Worm (Caenorhabditis elegans) whole organism, early embryonic: ENCODE results near the gene inx-6.

ENCODE experiments used
- B0310.2 ChIP-seq: sonication (generic microtip); optimal IDR thresholded peaks from 2 replicates; lab custom pipeline; 2016; ENCODE audit warnings: mild to moderate bottlenecking, missing genetic modification characterization, missing compliant biosample characterization
- F13C5.2 ChIP-seq: sonication (generic microtip); optimal IDR thresholded peaks from 2 replicates; lab custom pipeline; 2017; ENCODE audit warnings: mild to moderate bottlenecking, missing genetic modification characterization, inconsistent platforms, missing compliant biosample characterization
- aly-1 ChIP-seq: sonication (generic microtip); optimal IDR thresholded peaks from 2 replicates; lab custom pipeline; 2016; ENCODE audit warnings: missing genetic modification characterization, missing compliant biosample characterization
- ama-1 ChIP-seq: fragments of 150-350 bp; optimal IDR thresholded peaks from 2 replicates; lab custom pipeline; 2014
- ets-7 ChIP-seq: sonication (generic microtip); optimal IDR thresholded peaks from 2 replicates; lab custom pipeline; 2016; ENCODE audit warnings: missing genotype, missing genetic modification characterization, missing compliant biosample characterization
- flt-1 ChIP-seq: fragments of 200-800 bp; sonication (Bioruptor generic); IDR thresholded peaks from 2 replicates; pipeline ENCODE4 v1.3.6; 2022; ENCODE audit warnings: missing genetic modification characterization, missing compliant biosample characterization
- hmbx-1 ChIP-seq: sonication (generic microtip); optimal IDR thresholded peaks from 2 replicates; lab custom pipeline; 2016; ENCODE audit warnings: mild to moderate bottlenecking, missing genetic modification characterization, missing compliant biosample characterization
- hmg-4 ChIP-seq: fragments of 200-800 bp; sonication (Bioruptor generic); optimal IDR thresholded peaks from 2 replicates; lab custom pipeline; 2018; ENCODE audit warnings: mild to moderate bottlenecking, missing genetic modification characterization, missing compliant biosample characterization
- scrt-1 ChIP-seq: fragments of 200-800 bp; sonication (Bioruptor generic); IDR thresholded peaks from 2 replicates; pipeline ENCODE4 v1.3.6; 2022; ENCODE audit warnings: missing genetic modification characterization, missing compliant biosample characterization
- sea-1 ChIP-seq: fragments of 200-800 bp; sonication (Bioruptor generic); conservative IDR thresholded peaks from 2 replicates; pipeline ENCODE4 v1.3.6; 2022; ENCODE audit warnings: missing genetic modification characterization, missing compliant biosample characterization
- tbx-11 ChIP-seq: fragments of 200-800 bp; sonication (Bioruptor generic); IDR thresholded peaks from 2 replicates; pipeline ENCODE4 v1.3.6; 2022; ENCODE audit warnings: missing genetic modification characterization, missing compliant biosample characterization
- tbx-37 ChIP-seq: fragments of 200-800 bp; sonication (Bioruptor generic); conservative IDR thresholded peaks from 2 replicates; pipeline ENCODE4 v1.3.6; 2022; ENCODE audit warnings: missing genetic modification reagents, missing genetic modification characterization, missing compliant biosample characterization
- tra-4 ChIP-seq: sonication (generic microtip); optimal IDR thresholded peaks from 2 replicates; lab custom pipeline; 2017; ENCODE audit warnings: missing genetic modification characterization, missing compliant biosample characterization

ce11 chrIV:12721106-12721505, 25.3 kb upstream of the inx-6 start, which contains the start of gene T23F6.2:
- TF ChIP-seq aly-1 (tag; lab: Kevin White, UChicago) = no peak
- no peak for TF ChIP-seq tra-4 (tag; lab: Kevin White, UChicago)
- TF ChIP-seq scrt-1 = no peak
- no peak for TF ChIP-seq tbx-11 (GFP tag; lab: Robert Waterston, UW)
- TF ChIP-seq ama-1 = no peak
- no peak for TF ChIP-seq flt-1 (GFP tag; lab: Robert Waterston, UW)
- TF ChIP-seq hmg-4 = no peak
- no peak for TF ChIP-seq tbx-37 (GFP tag; lab: Robert Waterston, UW)
- TF ChIP-seq sea-1 (GFP tag; lab: Robert Waterston, UW) = no peak
- TF ChIP-seq hmbx-1 (tag; lab: Kevin White, UChicago) = no peak
- no peak for TF ChIP-seq B0310.2 (tag; lab: Kevin White, UChicago)
- no peak for TF ChIP-seq F13C5.2 (tag; lab: Kevin White, UChicago)
- no peak for TF ChIP-seq ets-7 (tag; lab: Kevin White, UChicago)
